Worm (Caenorhabditis elegans): ENCODE measurements around the gene cest-3.

DNA sequence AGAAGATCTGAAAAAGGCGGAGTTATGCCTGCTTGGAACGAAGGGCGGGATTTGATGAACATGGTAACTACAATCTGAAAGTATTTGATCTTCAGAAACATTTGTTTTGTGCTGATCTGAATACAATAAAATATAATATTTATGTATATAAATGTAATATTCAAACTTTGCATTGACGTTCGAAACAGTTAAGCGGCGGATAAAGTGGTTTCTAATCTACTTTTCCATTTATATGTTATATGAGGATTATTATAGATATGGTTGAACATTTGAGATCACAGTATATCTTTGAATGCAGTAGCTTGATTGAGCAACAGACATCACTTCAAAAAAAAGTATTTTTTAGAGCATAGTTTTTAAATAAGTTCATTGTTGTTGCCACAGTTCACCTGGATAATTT lies 32.4 kb downstream of the cest-3 start, which contains the start of gene H19J13.2:
- no peak for TF ChIP-seq him-1 (tag; optimal IDR thresholded peaks at IDR 0.05)
- no peak for TF ChIP-seq dao-5 (tag; optimal IDR thresholded peaks at IDR 0.05)
